Worm (Caenorhabditis elegans): Measurements from ENCODE around the gene F36D4.1.

DNA sequence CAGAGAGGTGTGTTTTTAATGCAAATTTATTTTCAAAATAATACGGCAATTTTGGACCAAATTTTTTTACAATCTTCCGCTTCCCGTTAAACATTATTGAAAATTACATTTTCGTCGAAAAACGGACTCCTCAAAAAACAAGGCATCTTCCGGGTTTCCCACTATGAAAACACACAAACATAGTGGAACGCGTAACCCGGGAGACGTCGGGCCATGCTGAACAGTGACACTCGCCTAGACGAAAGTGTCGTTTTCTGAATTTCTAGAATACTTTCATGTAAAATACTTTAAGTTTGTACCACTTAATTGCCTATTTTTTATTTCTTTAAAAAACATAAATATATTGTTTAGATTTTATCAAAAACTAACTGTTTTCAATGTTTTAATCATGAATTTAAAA lies 24.8 kb upstream of the F36D4.1 start:
- TF ChIP-seq him-1 (tag; optimal IDR thresholded peaks at IDR 0.05) (no peak), dao-5 (tag; optimal IDR thresholded peaks at IDR 0.05) (no peak), W03F9.2 (tag; optimal IDR thresholded peaks at IDR 0.05) (no peak)
